Worm (Caenorhabditis elegans): Measurements from ENCODE around the gene B0250.8.

B0250.8 gene

DNA sequence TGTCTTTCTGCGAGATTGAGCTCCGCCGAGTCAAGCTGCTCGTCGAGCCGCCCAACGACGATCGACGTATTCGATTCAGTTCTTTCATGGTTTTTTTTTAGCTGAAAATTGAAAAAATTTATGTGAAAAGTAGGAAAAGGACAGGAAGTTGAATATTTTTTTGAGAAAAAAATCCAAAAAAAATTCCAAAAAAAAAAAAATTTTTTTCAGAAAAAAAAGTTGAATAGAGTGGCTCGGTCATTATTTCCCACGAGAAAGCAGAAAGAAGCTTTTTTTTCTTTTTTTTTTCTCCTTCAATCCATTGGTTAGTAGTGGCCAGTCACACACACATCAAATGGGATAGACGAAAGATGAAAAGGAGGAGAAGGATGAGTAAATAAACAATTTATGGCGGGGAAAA, 15.0 kb upstream of the B0250.8 start, which contains the start of gene dhcr-7:
TSS of gene dhcr-7 (minus strand) at position 101 of the 400 bp plus-strand sequence.
- TF ChIP-seq elt-2 (tag; optimal IDR thresholded peaks at IDR 0.05) = no peak

DNA sequence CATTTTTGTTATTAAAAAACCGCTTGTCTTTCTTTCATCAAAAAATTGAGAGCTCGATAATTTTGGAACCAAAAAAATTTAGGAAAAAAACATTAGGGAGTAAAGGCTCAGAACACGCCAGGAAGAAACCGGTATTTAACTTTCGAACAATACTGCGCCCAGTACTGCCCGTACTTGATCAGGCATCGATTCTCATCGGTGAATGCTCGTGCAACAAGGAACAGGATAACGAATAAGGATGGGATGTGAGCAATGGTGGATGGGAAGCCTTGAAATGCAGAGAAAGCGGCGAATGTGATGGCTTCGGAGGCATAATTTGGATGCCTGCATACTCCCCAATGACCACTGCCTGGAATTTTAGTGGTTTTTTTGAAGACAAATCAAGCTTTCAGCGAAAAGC, 10.5 kb upstream of the B0250.8 start:
- no peak for TF ChIP-seq ceh-8 (GFP tag; optimal IDR thresholded peaks at IDR 0.05)

DNA sequence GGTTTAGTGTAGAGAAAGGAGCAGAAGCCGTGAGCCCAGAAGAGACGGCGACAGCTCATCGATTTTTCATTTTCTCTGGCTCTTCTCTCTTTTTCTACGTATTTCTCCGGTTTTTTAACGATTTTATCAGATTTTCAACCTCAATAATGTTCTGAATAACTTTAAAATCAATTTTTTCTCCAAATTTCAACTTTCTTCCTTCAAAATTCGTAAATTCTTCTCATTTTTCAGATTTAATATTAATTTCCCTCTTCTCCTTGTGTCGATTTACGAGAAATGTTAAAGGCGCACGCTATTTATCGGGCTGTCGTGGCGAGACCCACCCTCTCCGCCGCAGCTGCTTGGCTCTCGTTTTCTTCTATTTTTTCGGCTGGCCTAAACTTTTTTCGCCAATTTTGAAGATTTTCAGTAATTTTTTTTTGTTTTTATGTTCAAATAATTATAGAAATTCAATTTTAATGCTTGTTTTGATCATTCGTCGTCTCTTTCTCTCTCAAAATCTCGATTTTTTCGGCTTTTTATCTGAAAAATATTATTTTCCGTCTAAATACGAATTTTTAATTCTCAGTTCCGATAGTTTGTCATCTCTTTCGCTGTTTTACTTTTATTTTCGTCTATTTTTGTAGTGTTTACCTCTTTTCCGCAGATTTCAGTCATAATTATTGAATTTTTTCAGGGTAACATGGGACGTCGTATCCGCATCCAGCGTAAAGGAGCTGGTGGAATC, 8.9 kb upstream of the B0250.8 start, which contains the start of the genes calf-1 and rpl-2:
TSS of gene calf-1 (minus strand) at position 77 of the 727 bp plus-strand sequence.
TSS of gene rpl-2 (plus strand) at position 677 of the 727 bp plus-strand sequence.
- TF ChIP-seq fos-1 (tag; optimal IDR thresholded peaks at IDR 0.05) = no peak
- TF ChIP-seq pax-3 (tag; optimal IDR thresholded peaks at IDR 0.05) = no peak
- peak in 1 of 6 experiments; percentile 51 for TF ChIP-seq elt-3 (tag; optimal IDR thresholded peaks at IDR 0.05)
- TF ChIP-seq nhr-76 (tag; optimal IDR thresholded peaks at IDR 0.05) = no peak
- no peak for TF ChIP-seq ceh-8 (GFP tag; optimal IDR thresholded peaks at IDR 0.05)
- TF ChIP-seq unc-130 (tag; optimal IDR thresholded peaks at IDR 0.05) = peak; percentile 42
- peak; percentile 59 for TF ChIP-seq xbp-1 (tag; optimal IDR thresholded peaks at IDR 0.05)
- no peak for TF ChIP-seq pag-3 (tag; optimal IDR thresholded peaks at IDR 0.05; ENCODE audit: borderline replicate concordance, insufficient read depth)
- TF ChIP-seq snu-23 (GFP tag; optimal IDR thresholded peaks at IDR 0.05) = peak; percentile 79
- TF ChIP-seq nhr-237 (tag; optimal IDR thresholded peaks at IDR 0.05) = peak; percentile 9
- no peak for TF ChIP-seq Y116A8C.19 (tag; optimal IDR thresholded peaks at IDR 0.05; ENCODE audit: borderline replicate concordance)
- TF ChIP-seq efl-1 (optimal IDR thresholded peaks at IDR 0.05) = peak; percentile 69 to 70
- peak; percentile 63 to 94 for TF ChIP-seq efl-1 (GFP tag; optimal IDR thresholded peaks at IDR 0.05 in 1 of 2)
- TF ChIP-seq mep-1 (tag; optimal IDR thresholded peaks at IDR 0.05) = peak; percentile 79
- TF ChIP-seq lin-13 (GFP tag; optimal IDR thresholded peaks at IDR 0.05) = peak; percentile 28
- TF ChIP-seq blmp-1 (tag; optimal IDR thresholded peaks at IDR 0.05) = peak; percentile 60
- peak; percentile 68 for TF ChIP-seq tbx-2 (tag; optimal IDR thresholded peaks at IDR 0.05)
- peak; percentile 53 for TF ChIP-seq swsn-7 (tag; optimal IDR thresholded peaks at IDR 0.05)
- TF ChIP-seq nhr-47 (tag; optimal IDR thresholded peaks at IDR 0.05) = peak; percentile 69
- peak; percentile 24 to 61 (median 59) for TF ChIP-seq ceh-82 (tag; optimal IDR thresholded peaks at IDR 0.05)
- peak; percentile 43 for TF ChIP-seq nhr-19 (GFP tag; conservative IDR thresholded peaks at IDR 0.05)
- TF ChIP-seq rnt-1 (tag; optimal IDR thresholded peaks at IDR 0.05) = peak; percentile 62
- no peak for TF ChIP-seq aha-1 (tag; optimal IDR thresholded peaks at IDR 0.05)
- TF ChIP-seq ces-1 (GFP tag; optimal IDR thresholded peaks at IDR 0.05) = no peak
- no peak for TF ChIP-seq tlp-1 (tag; optimal IDR thresholded peaks at IDR 0.05)
- no peak for TF ChIP-seq nhr-90 (tag; optimal IDR thresholded peaks at IDR 0.05; ENCODE audit: poor library complexity)
- TF ChIP-seq efl-3 (GFP tag; optimal IDR thresholded peaks at IDR 0.05) = no peak
- peak; percentile 62 to 84 for TF ChIP-seq lin-35 (GFP tag; optimal IDR thresholded peaks at IDR 0.05)
- TF ChIP-seq isw-1 (GFP tag; IDR thresholded peaks at IDR 0.05) = peak; percentile 51
- peak; percentile 80 for TF ChIP-seq nhr-85 (tag)
- peak; percentile 55 to 67 (median 63) for TF ChIP-seq dpl-1 (GFP tag; optimal IDR thresholded peaks at IDR 0.05)
- peak; percentile 57 for TF ChIP-seq F16B12.6 (tag; optimal IDR thresholded peaks at IDR 0.05)
- no peak for TF ChIP-seq hpl-2 (GFP tag; optimal IDR thresholded peaks at IDR 0.05)
- TF ChIP-seq nhr-71 (tag; optimal IDR thresholded peaks at IDR 0.05) = peak; percentile 78
- TF ChIP-seq alr-1 (tag; optimal IDR thresholded peaks at IDR 0.05; ENCODE audit: borderline replicate concordance) = no peak
- TF ChIP-seq lsy-2 (tag; optimal IDR thresholded peaks at IDR 0.05) = peak; percentile 33 to 86
- TF ChIP-seq egl-27 (tag; optimal IDR thresholded peaks at IDR 0.05) = no peak
- peak; percentile 59 for TF ChIP-seq fkh-8 (tag; optimal IDR thresholded peaks at IDR 0.05)
- no peak for TF ChIP-seq zip-4 (GFP tag; optimal IDR thresholded peaks at IDR 0.05)
- no peak for TF ChIP-seq zag-1 (tag; optimal IDR thresholded peaks at IDR 0.05)
- TF ChIP-seq C16A3.4 (tag; optimal IDR thresholded peaks at IDR 0.05) = peak; percentile 67
- TF ChIP-seq skn-1 (tag; optimal IDR thresholded peaks at IDR 0.05) = peak; percentile 65
- TF ChIP-seq dsc-1 (tag; optimal IDR thresholded peaks at IDR 0.05) = peak; percentile 57
- TF ChIP-seq nhr-77 (tag; optimal IDR thresholded peaks at IDR 0.05) = peak; percentile 14
- no peak for TF ChIP-seq ztf-11 (tag; optimal IDR thresholded peaks at IDR 0.05)
- TF ChIP-seq unc-30 (tag; optimal IDR thresholded peaks at IDR 0.05) = no peak
